Fruit fly (Drosophila melanogaster): Measurements from ENCODE around the gene crol.

DNA sequence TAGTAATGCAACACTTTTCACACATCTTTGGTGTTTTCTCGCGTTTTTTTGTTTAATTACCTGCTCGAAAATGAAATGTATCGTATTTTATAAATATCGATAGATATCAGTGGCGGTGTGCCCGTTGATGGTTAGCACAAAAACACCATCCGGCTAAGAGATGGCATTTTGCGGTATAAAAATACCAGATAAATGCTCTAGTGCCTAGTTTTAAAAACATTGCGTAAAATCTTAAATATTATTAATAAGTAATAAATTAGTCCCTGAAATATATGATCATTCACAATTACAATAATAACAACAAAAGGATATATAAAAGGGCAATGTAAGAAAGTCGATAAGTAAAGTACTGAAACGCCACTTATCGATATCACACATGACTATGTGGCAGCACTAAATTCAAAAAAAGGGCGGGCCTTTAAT, 4.4 kb upstream of the crol start, which contains the start of gene CycY:
- TF ChIP-seq usp (GFP tag; optimal IDR thresholded peaks at IDR 0.05): no peak
- no peak for TF ChIP-seq Dll (optimal IDR thresholded peaks at IDR 0.05)
- TF ChIP-seq pan (optimal IDR thresholded peaks at IDR 0.05): no peak
- TF ChIP-seq CG8478 (optimal IDR thresholded peaks at IDR 0.05): no peak
- no peak for TF ChIP-seq psq (optimal IDR thresholded peaks at IDR 0.05)
- no peak for TF ChIP-seq EcR (GFP tag; optimal IDR thresholded peaks at IDR 0.05)
